Fruit fly (Drosophila melanogaster) whole organism, embryonic: ENCODE measurements around the gene Tti1.
A peak's percentile ranks its signal among the peaks of the same experiment; 100 is the strongest.

Source experiments
- Antp ChIP-seq: fragments of 200-800 bp; sonication (Bioruptor generic); optimal IDR thresholded peaks from 3 replicates; lab custom pipeline; 2016; ENCODE audit warnings: missing biosample characterization, missing genetic modification characterization
- Bgb ChIP-seq: fragments of 200-800 bp; sonication (Bioruptor generic); IDR thresholded peaks from 2 replicates; pipeline ENCODE4 v1.3.6; 2022; ENCODE audit warnings: missing biosample characterization, missing genetic modification characterization; ENCODE audit not compliant: partially characterized antibody
- CG1529 ChIP-seq: fragments of 200-800 bp; sonication (Bioruptor generic); optimal IDR thresholded peaks from 3 replicates; lab custom pipeline; 2018; ENCODE audit warnings: missing biosample characterization, missing genetic modification characterization
- CG2129 ChIP-seq: fragments of 200-800 bp; sonication (Bioruptor generic); IDR thresholded peaks from 2 replicates; pipeline ENCODE4 v1.3.6; 2022; ENCODE audit warnings: missing biosample characterization, missing genetic modification characterization; ENCODE audit not compliant: partially characterized antibody
- CG31365 ChIP-seq: fragments of 200-800 bp; sonication (Bioruptor generic); optimal IDR thresholded peaks from 2 replicates; lab custom pipeline; 2018; ENCODE audit warnings: missing biosample characterization, mild to moderate bottlenecking, missing genetic modification characterization
- Oaz ChIP-seq: fragments of 200-800 bp; sonication (Bioruptor generic); IDR thresholded peaks from 2 replicates; pipeline ENCODE4 v1.3.6; 2022; ENCODE audit warnings: missing biosample characterization, missing genetic modification characterization
- ftz-f1 ChIP-seq: fragments of 200-800 bp; sonication (Bioruptor generic); optimal IDR thresholded peaks from 2 replicates; lab custom pipeline; 2016; ENCODE audit warnings: missing biosample characterization, missing genetic modification characterization
- hkb ChIP-seq, 2 experiments: fragments of 200-800 bp in 1 of 2; fragments of >200 bp in 1 of 2; sonication (Bioruptor generic) in 1 of 2; IDR thresholded peaks in 1 of 2; optimal IDR thresholded peaks in 1 of 2; 2 replicates each; pipeline versions ENCODE4 v1.3.6 to Lab custom; 2017 to 2022; ENCODE audit warnings: missing biosample characterization in 1 of 2, missing genetic modification characterization in 1 of 2
- insv ChIP-seq, 2 experiments: fragments of 200-800 bp; sonication (Bioruptor generic); optimal IDR thresholded peaks; 3 replicates each; lab custom pipeline; 2016 to 2018; ENCODE audit warnings: missing biosample characterization in 2 of 2, missing genetic modification characterization in 2 of 2
- nom ChIP-seq: fragments of 200-800 bp; sonication (Bioruptor generic); optimal IDR thresholded peaks from 2 replicates; lab custom pipeline; 2017; ENCODE audit warnings: missing biosample characterization, missing genetic modification characterization, mild to moderate bottlenecking, moderate library complexity, missing genetic modification reagents

DNA sequence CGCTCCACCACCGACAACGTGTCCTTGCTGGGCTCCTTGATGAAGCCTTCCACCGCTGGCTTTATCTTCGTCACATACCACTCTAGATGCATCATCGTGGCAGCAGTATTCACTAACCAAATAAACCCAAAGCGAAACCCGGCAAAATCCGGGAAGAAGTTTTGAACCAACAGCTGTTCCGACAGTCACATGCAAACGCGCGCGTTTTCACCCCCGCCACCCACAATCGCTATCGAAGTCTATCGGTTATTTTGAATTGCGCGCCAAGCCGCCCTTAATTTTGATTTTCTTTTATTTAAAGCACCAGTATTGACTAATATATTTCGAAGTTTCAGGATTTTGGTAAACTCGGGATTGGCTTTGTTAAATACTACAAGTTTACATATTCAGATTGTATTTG is at the start of gene Tti1:
- no peak for TF ChIP-seq ftz-f1 (GFP tag; lab: Kevin White, UChicago)
- TF ChIP-seq Bgb (GFP tag; lab: Robert Waterston, UW), result peak; percentile 46; the same call in 1 of the 2 replicates
- 0 out of 2 replicates have a peak, but pooled peaks have one; percentile 14 for TF ChIP-seq CG2129 (GFP tag; lab: Robert Waterston, UW)
- no peak for TF ChIP-seq insv (GFP tag; optimal IDR thresholded peaks at IDR 0.05; lab: Kevin White, UChicago)
- no peak for TF ChIP-seq nom (GFP tag; lab: Kevin White, UChicago)
- no peak for TF ChIP-seq hkb (optimal IDR thresholded peaks at IDR 0.05; lab: Kevin White, UChicago)
- TF ChIP-seq hkb (GFP tag; IDR thresholded peaks at IDR 0.05; lab: Robert Waterston, UW), result no peak
- TF ChIP-seq CG1529 (GFP tag; lab: Kevin White, UChicago), result no peak
- TF ChIP-seq Oaz (GFP tag; lab: Robert Waterston, UW), result no peak
- no peak for TF ChIP-seq CG31365 (tag; lab: Kevin White, UChicago)
- TF ChIP-seq Antp, result no peak
